Worm (Caenorhabditis elegans): ENCODE results near the gene lgc-54.

DNA sequence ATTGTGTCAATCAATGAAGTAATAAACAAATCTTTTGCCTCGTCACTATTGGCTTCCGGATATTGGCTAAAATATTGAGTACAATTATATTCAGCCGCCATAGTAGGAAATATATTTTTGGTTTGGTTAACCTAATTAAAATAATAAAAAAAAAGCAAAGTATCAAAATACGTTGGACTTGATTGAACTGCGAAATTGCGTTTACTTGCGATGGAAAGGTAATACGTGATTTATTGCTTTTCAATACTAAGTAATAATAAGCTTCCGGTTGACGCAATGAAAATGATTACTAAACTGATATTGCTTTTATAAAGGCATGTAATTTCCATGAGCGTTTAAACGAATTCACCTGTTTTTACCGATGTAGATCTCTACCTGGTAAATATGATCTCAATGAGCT, 46.8 kb downstream of the lgc-54 start, which contains the start of gene dmsr-9:
- TF ChIP-seq unc-55 (GFP tag; optimal IDR thresholded peaks at IDR 0.05) (no peak), ceh-19 (GFP tag; optimal IDR thresholded peaks at IDR 0.05) (no peak), elt-2 (tag; optimal IDR thresholded peaks at IDR 0.05) (no peak), tbx-2 (tag; optimal IDR thresholded peaks at IDR 0.05) (no peak), ceh-9 (tag; optimal IDR thresholded peaks at IDR 0.05) (no peak), dmd-4 (tag; optimal IDR thresholded peaks at IDR 0.05; ENCODE audit: borderline replicate concordance) (no peak), sox-4 (tag; optimal IDR thresholded peaks at IDR 0.05) (no peak), unc-86 (tag; optimal IDR thresholded peaks at IDR 0.05) (no peak), hlh-8 (tag; optimal IDR thresholded peaks at IDR 0.05) (no peak), pqm-1 (tag; optimal IDR thresholded peaks at IDR 0.05) (no peak), unc-42 (tag; optimal IDR thresholded peaks at IDR 0.05) (no peak), fkh-10 (GFP tag; optimal IDR thresholded peaks at IDR 0.05) (no peak), npax-4 (tag; optimal IDR thresholded peaks at IDR 0.05) (no peak), ceh-6 (GFP tag; optimal IDR thresholded peaks at IDR 0.05) (no peak)

Measured in whole organism, late embryonic.